Fruit fly (Drosophila melanogaster): ENCODE measurements around the gene Ir7f.

The Ir7f gene

DNA sequence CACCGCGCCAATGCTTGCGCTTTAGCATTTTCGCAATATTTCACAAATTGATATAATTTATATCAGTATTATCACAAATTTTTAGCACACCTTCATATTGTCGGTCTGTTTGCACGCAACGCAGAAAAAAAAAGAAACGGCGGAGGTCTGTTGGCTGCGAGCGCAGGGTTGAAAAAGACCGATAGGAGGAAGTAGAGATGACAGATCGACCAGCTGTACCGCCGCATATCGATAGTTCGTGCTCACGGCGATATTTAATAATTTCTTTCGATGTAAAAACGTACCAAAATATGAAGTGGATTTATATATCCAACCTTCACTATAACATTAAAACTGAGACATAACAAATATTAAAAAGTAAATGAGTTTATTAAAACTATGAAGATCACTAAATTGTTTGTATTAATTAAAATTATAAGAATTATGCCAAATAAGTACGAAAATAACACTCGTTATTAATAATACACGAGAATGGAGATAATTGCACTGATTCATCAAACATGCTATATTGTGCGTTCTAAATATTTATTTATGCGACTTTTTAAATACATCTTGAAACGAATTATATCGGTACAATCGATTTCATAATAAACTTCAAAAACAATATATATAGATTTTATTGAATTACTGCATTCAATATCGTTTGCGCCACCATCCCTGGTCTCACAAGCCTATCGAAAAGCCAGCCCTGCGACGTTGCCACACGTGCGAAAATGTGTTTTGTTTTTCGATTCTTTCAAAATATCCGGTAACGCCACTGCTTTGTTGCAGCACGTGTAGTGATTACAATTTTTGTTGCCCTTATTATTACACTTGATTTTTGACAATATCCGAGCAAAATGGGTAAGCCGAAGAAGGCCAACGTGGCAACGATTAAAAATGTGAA, 17.6 kb upstream of the Ir7f start, which contains the start of the genes RpS6 and bys (continued):
- TF ChIP-seq sqz (GFP tag; optimal IDR thresholded peaks at IDR 0.05) (peak; percentile 82), sna (GFP tag; IDR thresholded peaks at IDR 0.05; ENCODE audit: partially characterized antibody) (0 out of 2 replicates have a peak, but pooled peaks have one; percentile 36), tup (GFP tag; optimal IDR thresholded peaks at IDR 0.05) (peak; percentile 27), CG18262 (tag; optimal IDR thresholded peaks at IDR 0.05) (peak; percentile 30), CTCF (GFP tag; optimal IDR thresholded peaks at IDR 0.05) (no peak), ato (GFP tag; IDR thresholded peaks at IDR 0.05; ENCODE audit: partially characterized antibody) (peak; percentile 76), Mes4 (GFP tag; optimal IDR thresholded peaks at IDR 0.05) (peak; percentile 64), gcm (GFP tag; optimal IDR thresholded peaks at IDR 0.05) (no peak), Kr (GFP tag; optimal IDR thresholded peaks at IDR 0.05) (no peak), Poxn (GFP tag; IDR thresholded peaks at IDR 0.05) (no peak), da (GFP tag; optimal IDR thresholded peaks at IDR 0.05) (no peak), Lpt (GFP tag; optimal IDR thresholded peaks at IDR 0.05) (no peak), twi (tag; optimal IDR thresholded peaks at IDR 0.05) (no peak), CG11696 (GFP tag; IDR thresholded peaks at IDR 0.05) (no peak), run (tag; optimal IDR thresholded peaks at IDR 0.05) (peak; percentile 7), bab2 (GFP tag; optimal IDR thresholded peaks at IDR 0.05) (peak; percentile 36), pum (GFP tag; optimal IDR thresholded peaks at IDR 0.05) (peak; percentile 1), wor (GFP tag; IDR thresholded peaks at IDR 0.05) (no peak), CG2889 (GFP tag; IDR thresholded peaks at IDR 0.05) (0 out of 3 replicates have a peak, but pooled peaks have one; percentile 38), CG7745 (tag; optimal IDR thresholded peaks at IDR 0.05) (peak; percentile 2), CG14014 (GFP tag; IDR thresholded peaks at IDR 0.05) (peak; percentile 42; the same call in 1 of the 2 replicates), hth (optimal IDR thresholded peaks at IDR 0.05) (no peak), CG15011 (GFP tag; optimal IDR thresholded peaks at IDR 0.05) (no peak), Elba2 (GFP tag; optimal IDR thresholded peaks at IDR 0.05) (no peak), pb (GFP tag; optimal IDR thresholded peaks at IDR 0.05) (peak; percentile 19), ind (GFP tag; optimal IDR thresholded peaks at IDR 0.05) (peak; percentile 38), maf-S (GFP tag; optimal IDR thresholded peaks at IDR 0.05) (peak; percentile 18), CG31388 (GFP tag; optimal IDR thresholded peaks at IDR 0.05) (no peak), ttk (GFP tag; IDR thresholded peaks at IDR 0.05) (peak; percentile 51; the same call in 1 of the 2 replicates), CG4424 (GFP tag; optimal IDR thresholded peaks at IDR 0.05) (peak; percentile 39), CoRest (tag; optimal IDR thresholded peaks at IDR 0.05) (peak; percentile 57), CG8089 (GFP tag; optimal IDR thresholded peaks at IDR 0.05) (peak; percentile 5), H2.0 (GFP tag; IDR thresholded peaks at IDR 0.05) (peak; percentile 33; the same call in 1 of the 2 replicates), z (GFP tag; IDR thresholded peaks at IDR 0.05) (0 out of 3 replicates have a peak, but pooled peaks have one; percentile 22), Oaz (GFP tag; IDR thresholded peaks at IDR 0.05) (peak; percentile 15; the same call in 1 of the 2 replicates), NFAT (GFP tag; IDR thresholded peaks at IDR 0.05) (peak; percentile 81), CG4707 (GFP tag; optimal IDR thresholded peaks at IDR 0.05) (peak; percentile 63), nerfin-2 (GFP tag; IDR thresholded peaks at IDR 0.05; ENCODE audit: partially characterized antibody) (peak; percentile 73), CG11723 (GFP tag; optimal IDR thresholded peaks at IDR 0.05) (peak; percentile 13), disco-r (GFP tag; optimal IDR thresholded peaks at IDR 0.05) (peak; percentile 7), CG18599 (GFP tag; optimal IDR thresholded peaks at IDR 0.05) (peak; percentile 46), sr (GFP tag; IDR thresholded peaks at IDR 0.05) (0 out of 3 replicates have a peak, but pooled peaks have one; percentile 37), CG12659 (GFP tag; optimal IDR thresholded peaks at IDR 0.05) (peak; percentile 65), Ets97D (GFP tag; optimal IDR thresholded peaks at IDR 0.05) (peak; percentile 96), CG10147 (GFP tag; optimal IDR thresholded peaks at IDR 0.05) (peak; percentile 16), CG6175 (GFP tag; IDR thresholded peaks at IDR 0.05) (0 out of 3 replicates have a peak, but pooled peaks have one; percentile 13), Bdp1 (GFP tag; optimal IDR thresholded peaks at IDR 0.05) (no peak), CG17328 (GFP tag; IDR thresholded peaks at IDR 0.05) (peak; percentile 46; the same call in 1 of the 2 replicates), Rfx (GFP tag; IDR thresholded peaks at IDR 0.05) (peak; percentile 79), aop (GFP tag; IDR thresholded peaks at IDR 0.05) (peak; percentile 88)
